Fruit fly (Drosophila melanogaster) whole organism, embryonic: Measurements from ENCODE around the gene pigs.

Source experiments
- Bgb ChIP-seq: fragments of 200-800 bp; sonication (Bioruptor generic); IDR thresholded peaks from 2 replicates; pipeline ENCODE4 v1.3.6; 2022; ENCODE audit warnings: missing biosample characterization, missing genetic modification characterization; ENCODE audit not compliant: partially characterized antibody
- BtbVII ChIP-seq: fragments of 200-800 bp; sonication (Bioruptor generic); optimal IDR thresholded peaks from 3 replicates; lab custom pipeline; 2017; ENCODE audit warnings: missing biosample characterization, mild to moderate bottlenecking, missing genetic modification characterization
- C15 ChIP-seq: fragments of 200-800 bp; sonication (Bioruptor generic); IDR thresholded peaks from 3 replicates; pipeline ENCODE4 v1.3.6; 2022; ENCODE audit warnings: missing biosample characterization, missing genetic modification characterization
- CG10274 ChIP-seq: fragments of 200-800 bp; sonication (Bioruptor generic); optimal IDR thresholded peaks from 3 replicates; lab custom pipeline; 2017; ENCODE audit warnings: missing biosample characterization, mild to moderate bottlenecking, missing genetic modification characterization
- CG10431 ChIP-seq: fragments of 200-800 bp; sonication (Bioruptor generic); optimal IDR thresholded peaks from 3 replicates; lab custom pipeline; 2018; ENCODE audit warnings: missing biosample characterization, mild to moderate bottlenecking, missing genetic modification characterization
- CG11696 ChIP-seq: fragments of 200-800 bp; sonication (Bioruptor generic); IDR thresholded peaks from 2 replicates; pipeline ENCODE4 v1.3.6; 2022; ENCODE audit warnings: missing biosample characterization, missing genetic modification characterization
- CG12071 ChIP-seq: fragments of 200-800 bp; sonication (Bioruptor generic); optimal IDR thresholded peaks from 3 replicates; lab custom pipeline; 2018; ENCODE audit warnings: missing biosample characterization, mild to moderate bottlenecking, missing genetic modification characterization
- CG12236 ChIP-seq: fragments of 200-800 bp; sonication (Bioruptor generic); optimal IDR thresholded peaks from 2 replicates; lab custom pipeline; 2016; ENCODE audit warnings: missing biosample characterization, missing genetic modification characterization
- CG13123 ChIP-seq: fragments of 200-800 bp; sonication (Bioruptor generic); optimal IDR thresholded peaks from 2 replicates; lab custom pipeline; 2016; ENCODE audit warnings: missing biosample characterization, missing genetic modification characterization
- CG1529 ChIP-seq: fragments of 200-800 bp; sonication (Bioruptor generic); optimal IDR thresholded peaks from 3 replicates; lab custom pipeline; 2018; ENCODE audit warnings: missing biosample characterization, missing genetic modification characterization
- CG16815 ChIP-seq: fragments of 200-800 bp; sonication (Bioruptor generic); optimal IDR thresholded peaks from 3 replicates; lab custom pipeline; 2017; ENCODE audit warnings: missing biosample characterization, mild to moderate bottlenecking, missing genetic modification characterization
- CG2116 ChIP-seq: fragments of 200-800 bp; sonication (Bioruptor generic); optimal IDR thresholded peaks from 3 replicates; lab custom pipeline; 2018; ENCODE audit warnings: missing biosample characterization, mild to moderate bottlenecking, missing genetic modification characterization
- CG2120 ChIP-seq: fragments of 200-800 bp; sonication (Bioruptor generic); optimal IDR thresholded peaks from 3 replicates; lab custom pipeline; 2016; ENCODE audit warnings: missing biosample characterization, missing genetic modification characterization
- CG2199 ChIP-seq: fragments of 200-800 bp; sonication (Bioruptor generic); IDR thresholded peaks from 3 replicates; pipeline ENCODE4 v1.3.6; 2022; ENCODE audit warnings: missing biosample characterization, missing genetic modification characterization
- CG30020 ChIP-seq: fragments of 200-800 bp; optimal IDR thresholded peaks from 2 replicates; lab custom pipeline; 2019; ENCODE audit warnings: missing biosample characterization, mild to moderate bottlenecking, missing genetic modification characterization, moderate library complexity
- CG32532 ChIP-seq: fragments of 200-800 bp; sonication (Bioruptor generic); IDR thresholded peaks from 2 replicates; pipeline ENCODE4 v1.3.6; 2022; ENCODE audit warnings: missing biosample characterization, missing genetic modification characterization
- CG32772 ChIP-seq: fragments of 200-800 bp; sonication (Bioruptor generic); IDR thresholded peaks from 2 replicates; pipeline ENCODE4 v1.3.6; 2022; ENCODE audit warnings: missing biosample characterization, missing genetic modification characterization
- CG33557 ChIP-seq: fragments of 200-800 bp; sonication (Bioruptor generic); optimal IDR thresholded peaks from 2 replicates; lab custom pipeline; 2019; ENCODE audit warnings: missing biosample characterization, mild to moderate bottlenecking, missing genetic modification characterization, moderate library complexity
- CG4282 ChIP-seq: fragments of 200-800 bp; sonication (Bioruptor generic); optimal IDR thresholded peaks from 2 replicates; lab custom pipeline; 2016; ENCODE audit warnings: missing biosample characterization, missing genetic modification characterization
- CG7271 ChIP-seq: fragments of 200-800 bp; sonication (Bioruptor generic); optimal IDR thresholded peaks from 2 replicates; lab custom pipeline; 2018; ENCODE audit warnings: missing biosample characterization, mild to moderate bottlenecking, missing genetic modification characterization, moderate library complexity
- CG9215 ChIP-seq: fragments of 200-800 bp; sonication (Bioruptor generic); IDR thresholded peaks from 2 replicates; pipeline ENCODE4 v1.3.6; 2022; ENCODE audit warnings: missing biosample characterization, missing genetic modification characterization
- CG9797 ChIP-seq: fragments of 200-800 bp; sonication (Bioruptor generic); optimal IDR thresholded peaks from 3 replicates; lab custom pipeline; 2018; ENCODE audit warnings: missing biosample characterization, mild to moderate bottlenecking, missing genetic modification characterization
- CTCF ChIP-seq: fragments of 200-800 bp; sonication (Bioruptor generic); optimal IDR thresholded peaks from 2 replicates; lab custom pipeline; 2017; ENCODE audit warnings: missing biosample characterization, mild to moderate bottlenecking, missing genetic modification characterization, moderate library complexity
- Camta ChIP-seq: fragments of 200-800 bp; sonication (Bioruptor generic); optimal IDR thresholded peaks from 2 replicates; lab custom pipeline; 2016; ENCODE audit warnings: missing biosample characterization, missing genetic modification characterization
- Dfd ChIP-seq, 2 experiments: fragments of >200 bp; optimal IDR thresholded peaks; 2 replicates each; lab custom pipeline; 2017; ENCODE audit warnings: missing biosample characterization in 2 of 2, missing genetic modification characterization in 2 of 2
- Lpt ChIP-seq: fragments of >200 bp; optimal IDR thresholded peaks from 2 replicates; lab custom pipeline; 2018; ENCODE audit warnings: missing biosample characterization, missing genetic modification characterization
- Mad ChIP-seq: fragments of 200-800 bp; sonication (Bioruptor generic); optimal IDR thresholded peaks from 2 replicates; lab custom pipeline; 2016; ENCODE audit warnings: missing biosample characterization, missing genetic modification characterization
- NK7.1 ChIP-seq: fragments of 200-800 bp; sonication (Bioruptor generic); optimal IDR thresholded peaks from 3 replicates; lab custom pipeline; 2016; ENCODE audit warnings: missing biosample characterization, missing genetic modification characterization
- Neu2 ChIP-seq: fragments of 200-800 bp; sonication (Bioruptor generic); optimal IDR thresholded peaks from 3 replicates; lab custom pipeline; 2016; ENCODE audit warnings: missing biosample characterization, missing genetic modification characterization, borderline replicate concordance
- Oaz ChIP-seq: fragments of 200-800 bp; sonication (Bioruptor generic); IDR thresholded peaks from 2 replicates; pipeline ENCODE4 v1.3.6; 2022; ENCODE audit warnings: missing biosample characterization, missing genetic modification characterization
- Ravus ChIP-seq: fragments of 200-800 bp; sonication (Bioruptor generic); IDR thresholded peaks from 2 replicates; pipeline ENCODE4 v1.3.6; 2022; ENCODE audit warnings: missing biosample characterization, missing genetic modification characterization
- Scr ChIP-seq: fragments of 200-800 bp; sonication (Bioruptor generic); IDR thresholded peaks from 2 replicates; pipeline ENCODE4 v1.3.6; 2022; ENCODE audit warnings: missing biosample characterization, missing genetic modification characterization; ENCODE audit not compliant: partially characterized antibody
- TFAM ChIP-seq: fragments of 200-800 bp; sonication (Bioruptor generic); optimal IDR thresholded peaks from 2 replicates; lab custom pipeline; 2017; ENCODE audit warnings: missing biosample characterization, missing genetic modification characterization, inconsistent platforms
- ara ChIP-seq: fragments of 200-800 bp; sonication (Bioruptor generic); IDR thresholded peaks from 2 replicates; pipeline ENCODE4 v1.3.6; 2022; ENCODE audit warnings: missing biosample characterization, missing genetic modification characterization
- bbx ChIP-seq: fragments of 200-800 bp; sonication (Bioruptor generic); IDR thresholded peaks from 2 replicates; pipeline ENCODE4 v1.3.6; 2022; ENCODE audit warnings: missing biosample characterization, missing genetic modification characterization; ENCODE audit not compliant: partially characterized antibody
- bigmax ChIP-seq: fragments of 200-800 bp; sonication (Bioruptor generic); optimal IDR thresholded peaks from 2 replicates; lab custom pipeline; 2018; ENCODE audit warnings: missing biosample characterization, mild to moderate bottlenecking, missing genetic modification characterization
- cato ChIP-seq: fragments of 200-800 bp; sonication (Bioruptor generic); optimal IDR thresholded peaks from 2 replicates; lab custom pipeline; 2016; ENCODE audit warnings: missing biosample characterization, missing genetic modification characterization, borderline replicate concordance
- chif ChIP-seq, 2 experiments: fragments of 200-800 bp; sonication (Bioruptor generic); optimal IDR thresholded peaks; 3 replicates each; lab custom pipeline; 2016; ENCODE audit warnings: missing biosample characterization in 2 of 2, missing genetic modification characterization in 2 of 2
- chinmo ChIP-seq: fragments of 200-800 bp; sonication (Bioruptor generic); IDR thresholded peaks from 4 replicates; pipeline ENCODE4 v1.3.6; 2022; ENCODE audit warnings: missing biosample characterization, missing genetic modification characterization; ENCODE audit not compliant: partially characterized antibody
- chm ChIP-seq: fragments of 200-800 bp; sonication (Bioruptor generic); IDR thresholded peaks from 2 replicates; pipeline ENCODE4 v1.3.6; 2022; ENCODE audit warnings: missing biosample characterization, missing genetic modification characterization
- danr ChIP-seq: fragments of 200-800 bp; sonication (Bioruptor generic); IDR thresholded peaks from 2 replicates; pipeline ENCODE4 v1.3.6; 2022; ENCODE audit warnings: missing biosample characterization, missing genetic modification characterization
- eyg ChIP-seq: fragments of 200-800 bp; sonication (Bioruptor generic); optimal IDR thresholded peaks from 3 replicates; lab custom pipeline; 2016; ENCODE audit warnings: missing biosample characterization, missing genetic modification characterization
- grn ChIP-seq: fragments of 200-800 bp; sonication (Bioruptor generic); optimal IDR thresholded peaks from 3 replicates; lab custom pipeline; 2017; ENCODE audit warnings: missing biosample characterization, missing genetic modification characterization
- gsb-n ChIP-seq: fragments of 200-800 bp; sonication (Bioruptor generic); optimal IDR thresholded peaks from 3 replicates; lab custom pipeline; 2018; ENCODE audit warnings: missing biosample characterization, mild to moderate bottlenecking, missing genetic modification characterization
- kay ChIP-seq: fragments of 200-800 bp; sonication (Bioruptor generic); optimal IDR thresholded peaks from 2 replicates; lab custom pipeline; 2016; ENCODE audit warnings: missing biosample characterization, missing genetic modification characterization
- lola ChIP-seq, 3 experiments: fragments of >200 bp in 2 of 3; fragments of 200-800 bp in 1 of 3; sonication (Bioruptor generic) in 1 of 3; optimal IDR thresholded peaks; 2 replicates each; lab custom pipeline; 2017 to 2019; ENCODE audit warnings: missing biosample characterization in 3 of 3, missing genetic modification characterization in 3 of 3, mild to moderate bottlenecking in 1 of 3, moderate library complexity in 1 of 3
- p53 ChIP-seq: fragments of 200-800 bp; sonication (Bioruptor generic); optimal IDR thresholded peaks from 2 replicates; lab custom pipeline; 2016; ENCODE audit warnings: missing biosample characterization, missing genetic modification characterization
- pb ChIP-seq: fragments of 200-800 bp; sonication (Bioruptor generic); optimal IDR thresholded peaks from 3 replicates; lab custom pipeline; 2016; ENCODE audit warnings: missing biosample characterization, missing genetic modification characterization
- prd ChIP-seq, 3 experiments: fragments of >200 bp in 2 of 3; fragments of 200-800 bp in 1 of 3; sonication (Bioruptor generic) in 1 of 3; optimal IDR thresholded peaks in 2 of 3; IDR thresholded peaks in 1 of 3; 2 replicates in 2 of 3; 3 replicates in 1 of 3; pipeline versions ENCODE4 v1.3.6 to Lab custom; 2017 to 2022; ENCODE audit warnings: missing biosample characterization in 1 of 3, missing genetic modification characterization in 1 of 3
- salm ChIP-seq: fragments of 200-800 bp; sonication (Bioruptor generic); optimal IDR thresholded peaks from 2 replicates; lab custom pipeline; 2018; ENCODE audit warnings: missing biosample characterization, mild to moderate bottlenecking, missing genetic modification characterization
- sqz ChIP-seq: fragments of 200-800 bp; sonication (Bioruptor generic); optimal IDR thresholded peaks from 3 replicates; lab custom pipeline; 2018; ENCODE audit warnings: missing biosample characterization, mild to moderate bottlenecking, missing genetic modification characterization
- sr ChIP-seq: fragments of 200-800 bp; sonication (Bioruptor generic); IDR thresholded peaks from 3 replicates; pipeline ENCODE4 v1.3.6; 2022; ENCODE audit warnings: missing biosample characterization, missing genetic modification characterization

Gene pigs

dm6 chrX:6694979-6695388 is 95.1 kb downstream of the pigs start, which contains the start of gene CG14442 (continued):
- TF ChIP-seq CG33557 (GFP tag; lab: Kevin White, UChicago) (no peak), ara (GFP tag; lab: Robert Waterston, UW) (no peak), Dfd (GFP tag; optimal IDR thresholded peaks at IDR 0.05; lab: Kevin White, UChicago) (no peak), CG2116 (GFP tag; lab: Kevin White, UChicago) (peak; percentile 97), kay (GFP tag; lab: Kevin White, UChicago) (no peak), gsb-n (tag; lab: Kevin White, UChicago) (peak; percentile 68), CTCF (GFP tag; lab: Kevin White, UChicago) (peak; percentile 2), CG7271 (tag; lab: Kevin White, UChicago) (no peak), CG1529 (GFP tag; lab: Kevin White, UChicago) (no peak), CG32532 (GFP tag; lab: Robert Waterston, UW) (no peak), chif (GFP tag; optimal IDR thresholded peaks at IDR 0.05; lab: Kevin White, UChicago) (no peak), CG2120 (GFP tag; lab: Kevin White, UChicago) (peak; percentile 60), cato (GFP tag; lab: Kevin White, UChicago) (no peak), pb (GFP tag; lab: Kevin White, UChicago) (no peak), Oaz (GFP tag; lab: Robert Waterston, UW) (no peak), CG10274 (no peak), CG32772 (GFP tag; lab: Robert Waterston, UW) (no peak), sqz (GFP tag; lab: Kevin White, UChicago) (no peak), Camta (no peak), TFAM (no peak), Bgb (GFP tag; lab: Robert Waterston, UW) (peak; percentile 93), p53 (GFP tag; lab: Kevin White, UChicago) (no peak), CG13123 (GFP tag; lab: Kevin White, UChicago) (no peak), CG16815 (GFP tag; lab: Kevin White, UChicago) (no peak), NK7.1 (GFP tag; lab: Kevin White, UChicago) (no peak), eyg (GFP tag; lab: Kevin White, UChicago) (no peak), prd (optimal IDR thresholded peaks at IDR 0.05; lab: Kevin White, UChicago) (no peak), prd (GFP tag; IDR thresholded peaks at IDR 0.05; lab: Robert Waterston, UW) (peak; percentile 47; the same call in 1 of the 3 replicates), Mad (GFP tag; lab: Kevin White, UChicago) (peak; percentile 26), Scr (GFP tag; lab: Robert Waterston, UW) (peak; percentile 92), CG9215 (GFP tag; lab: Robert Waterston, UW) (no peak), Neu2 (GFP tag; lab: Kevin White, UChicago) (no peak), chinmo (GFP tag; lab: Robert Waterston, UW) (peak; percentile 83), CG4282 (GFP tag; lab: Kevin White, UChicago) (no peak), bigmax (GFP tag; lab: Kevin White, UChicago) (no peak), salm (peak; percentile 21), CG2199 (no peak), sr (GFP tag; lab: Robert Waterston, UW) (no peak), CG10431 (GFP tag; lab: Kevin White, UChicago) (no peak), CG11696 (no peak), lola (GFP tag; optimal IDR thresholded peaks at IDR 0.05; lab: Kevin White, UChicago) (peak in 1 of 3 experiments; percentile 15), danr (GFP tag; lab: Robert Waterston, UW) (no peak), Ravus (no peak), CG12071 (GFP tag; lab: Kevin White, UChicago) (no peak), bbx (GFP tag; lab: Robert Waterston, UW) (peak; percentile 91), BtbVII (GFP tag; lab: Kevin White, UChicago) (peak; percentile 27), grn (GFP tag; lab: Kevin White, UChicago) (no peak), Lpt (GFP tag; lab: Kevin White, UChicago) (no peak), chm (GFP tag; lab: Robert Waterston, UW) (no peak), CG12236 (GFP tag; lab: Kevin White, UChicago) (no peak), CG30020 (tag; lab: Kevin White, UChicago) (peak; percentile 56), C15 (GFP tag; lab: Robert Waterston, UW) (no peak), CG9797 (GFP tag; lab: Kevin White, UChicago) (peak; percentile 40)
